Fruit fly (Drosophila melanogaster): ENCODE measurements around the gene CG11722.

Gene CG11722

DNA sequence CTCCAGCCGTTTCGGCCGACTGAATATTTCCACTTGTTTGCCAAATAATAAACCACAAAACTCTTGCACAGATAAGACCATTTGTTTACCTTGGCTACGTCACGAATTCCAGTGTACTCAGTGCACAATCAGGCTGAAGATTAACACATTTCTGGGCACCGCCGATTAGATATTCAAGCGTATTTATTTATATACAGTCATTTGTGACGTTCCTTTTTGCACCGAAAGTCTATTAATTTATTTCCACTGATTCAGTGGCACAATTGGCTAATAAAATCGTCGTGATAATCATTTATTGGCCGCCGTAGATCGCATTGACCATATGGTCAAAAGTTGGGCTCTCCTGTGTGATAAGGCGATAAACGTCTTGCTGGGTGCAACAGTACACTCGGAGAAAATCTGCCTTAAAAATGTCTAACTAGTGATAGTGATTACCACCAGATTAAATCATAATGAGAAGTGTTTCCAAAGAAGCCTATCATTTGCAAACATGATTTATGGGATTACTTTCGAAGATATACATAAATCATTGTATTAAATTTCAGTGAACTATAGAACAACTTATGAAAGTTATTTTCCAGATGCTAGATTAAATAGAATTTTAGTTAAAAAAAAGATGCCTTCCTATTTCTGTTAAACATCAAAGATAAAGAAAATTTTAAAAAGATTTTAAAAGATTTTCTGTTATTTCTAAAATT lies 9.1 kb upstream of the CG11722 start (continued):
- TF ChIP-seq CG2199 (GFP tag; IDR thresholded peaks at IDR 0.05) (no peak), CrebB (tag; optimal IDR thresholded peaks at IDR 0.05) (peak; percentile 48), CG9876 (GFP tag; optimal IDR thresholded peaks at IDR 0.05) (no peak), Hey (tag; optimal IDR thresholded peaks at IDR 0.05) (peak; percentile 62), lab (GFP tag; optimal IDR thresholded peaks at IDR 0.05) (peak; percentile 7), Xbp1 (GFP tag; optimal IDR thresholded peaks at IDR 0.05) (peak; percentile 11), CG8388 (GFP tag; optimal IDR thresholded peaks at IDR 0.05) (no peak), E2f1 (GFP tag; IDR thresholded peaks at IDR 0.05) (no peak), ci (GFP tag; IDR thresholded peaks at IDR 0.05) (no peak), lbe (GFP tag; optimal IDR thresholded peaks at IDR 0.05) (peak; percentile 39), Ada2b (GFP tag; IDR thresholded peaks at IDR 0.05) (no peak), MTF-1 (GFP tag; optimal IDR thresholded peaks at IDR 0.05; ENCODE audit: borderline replicate concordance) (no peak), CG2120 (GFP tag; optimal IDR thresholded peaks at IDR 0.05) (peak; percentile 62), CG31365 (tag; optimal IDR thresholded peaks at IDR 0.05) (no peak), CG10462 (GFP tag; optimal IDR thresholded peaks at IDR 0.05) (no peak), CG3838 (GFP tag; optimal IDR thresholded peaks at IDR 0.05) (no peak), oc (tag; optimal IDR thresholded peaks at IDR 0.05) (no peak)

DNA sequence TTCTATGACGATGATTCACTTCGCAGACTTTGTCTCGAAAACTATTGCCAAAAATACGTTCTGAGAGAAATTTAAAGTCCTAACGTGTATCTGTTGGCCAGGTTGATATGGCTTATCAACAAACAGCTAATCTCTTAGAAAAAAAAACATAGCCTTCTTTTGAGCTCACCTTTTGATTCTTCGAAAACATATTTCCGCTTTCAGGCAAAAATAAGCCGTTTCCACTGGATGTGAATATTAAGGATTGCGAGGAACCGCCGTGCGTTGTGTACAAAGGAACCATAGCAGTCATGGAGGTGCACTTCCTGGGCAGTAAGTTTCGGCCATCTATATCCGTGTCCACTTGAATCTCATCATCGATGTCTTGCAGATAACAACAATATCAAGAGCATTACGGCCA lies 8.2 kb upstream of the CG11722 start:
- TF ChIP-seq tin (GFP tag; optimal IDR thresholded peaks at IDR 0.05) (no peak), CG7987 (GFP tag; optimal IDR thresholded peaks at IDR 0.05) (peak; percentile 0), CG7556 (GFP tag; optimal IDR thresholded peaks at IDR 0.05) (no peak), sens (GFP tag) (no peak), CG7271 (tag; optimal IDR thresholded peaks at IDR 0.05) (peak; percentile 19), Ssrp (tag; optimal IDR thresholded peaks at IDR 0.05) (no peak), mirr (GFP tag; optimal IDR thresholded peaks at IDR 0.05) (peak; percentile 4), CG1603 (tag; optimal IDR thresholded peaks at IDR 0.05) (peak; percentile 34), Pdp1 (GFP tag; optimal IDR thresholded peaks at IDR 0.05) (no peak), Fer1 (GFP tag; optimal IDR thresholded peaks at IDR 0.05) (peak; percentile 26), MTF-1 (GFP tag; optimal IDR thresholded peaks at IDR 0.05; ENCODE audit: borderline replicate concordance) (peak; percentile 8), CG12299 (tag; optimal IDR thresholded peaks at IDR 0.05) (no peak), CHES-1-like (GFP tag; optimal IDR thresholded peaks at IDR 0.05) (no peak), Dfd (GFP tag; optimal IDR thresholded peaks at IDR 0.05) (no peak), Hand (GFP tag; optimal IDR thresholded peaks at IDR 0.05) (no peak), Hr51 (GFP tag; optimal IDR thresholded peaks at IDR 0.05) (no peak), CG12219 (GFP tag; optimal IDR thresholded peaks at IDR 0.05) (peak; percentile 45), ttk (GFP tag; IDR thresholded peaks at IDR 0.05) (0 out of 2 replicates have a peak, but pooled peaks have one; percentile 24), stc (GFP tag; IDR thresholded peaks at IDR 0.05) (peak; percentile 49; the same call in 1 of the 2 replicates), cato (GFP tag; optimal IDR thresholded peaks at IDR 0.05; ENCODE audit: borderline replicate concordance) (no peak), Kr (GFP tag; optimal IDR thresholded peaks at IDR 0.05) (no peak), CG2712 (tag; optimal IDR thresholded peaks at IDR 0.05) (no peak), Dbx (GFP tag; IDR thresholded peaks at IDR 0.05) (no peak), gsb-n (tag; optimal IDR thresholded peaks at IDR 0.05) (no peak), CG10267 (tag; optimal IDR thresholded peaks at IDR 0.05) (no peak), pita (GFP tag; optimal IDR thresholded peaks at IDR 0.05) (no peak), CG6813 (GFP tag; optimal IDR thresholded peaks at IDR 0.05) (no peak), CG4282 (GFP tag; optimal IDR thresholded peaks at IDR 0.05) (no peak), Hey (tag; optimal IDR thresholded peaks at IDR 0.05) (no peak), Ets65A (GFP tag) (peak; percentile 8), CG18619 (GFP tag; optimal IDR thresholded peaks at IDR 0.05) (no peak), nerfin-1 (tag; optimal IDR thresholded peaks at IDR 0.05) (no peak), Mrtf (GFP tag; IDR thresholded peaks at IDR 0.05) (no peak), ERR (GFP tag; optimal IDR thresholded peaks at IDR 0.05) (no peak)

Measured in whole organism, embryonic.